Worm (Caenorhabditis elegans) whole organism, dauer: ENCODE data around the gene prmt-9.

Source experiments
- unc-62 ChIP-seq: sonication (generic microtip); optimal IDR thresholded peaks from 2 replicates; lab custom pipeline; 2017; ENCODE audit warnings: missing biosample characterization, missing genetic modification reagents, missing genetic modification characterization

The prmt-9 gene

DNA sequence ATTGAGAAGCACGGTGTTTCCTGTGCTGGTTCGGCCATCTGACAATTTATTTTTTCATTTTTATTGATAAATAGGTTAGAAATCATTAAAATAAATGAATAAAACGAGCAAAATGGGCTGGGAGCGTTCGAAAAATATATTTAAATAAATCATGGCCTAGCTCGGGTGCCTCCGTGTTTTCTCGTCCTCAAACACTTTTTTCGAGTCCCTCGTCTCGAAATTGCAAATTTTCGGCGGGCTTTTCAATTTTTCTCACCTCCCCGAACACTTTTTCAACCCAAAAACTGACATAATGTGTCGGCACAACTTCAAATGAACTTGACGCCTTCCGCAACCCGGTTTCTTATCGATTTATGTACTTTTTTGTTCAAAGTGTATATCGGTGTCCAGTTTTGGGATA, at the start of gene prmt-9:
Gene prmt-9 (minus strand): TSS at position 38 of the 400 bp plus-strand sequence.
- no peak for TF ChIP-seq unc-62 (GFP tag; lab: Kevin White, UChicago)

- no peak for TF ChIP-seq unc-62 (GFP tag; lab: Kevin White, UChicago)
Measured at ce11 chrIV:12728162-12728561, 44.0 kb upstream of the prmt-9 start.

ce11 chrIV:12725925-12726324, 41.7 kb upstream of the prmt-9 start:
- no peak for TF ChIP-seq unc-62 (GFP tag; lab: Kevin White, UChicago)

ce11 chrIV:12725228-12725627, 41.0 kb upstream of the prmt-9 start:
- TF ChIP-seq unc-62 (GFP tag; lab: Kevin White, UChicago) = no peak

DNA sequence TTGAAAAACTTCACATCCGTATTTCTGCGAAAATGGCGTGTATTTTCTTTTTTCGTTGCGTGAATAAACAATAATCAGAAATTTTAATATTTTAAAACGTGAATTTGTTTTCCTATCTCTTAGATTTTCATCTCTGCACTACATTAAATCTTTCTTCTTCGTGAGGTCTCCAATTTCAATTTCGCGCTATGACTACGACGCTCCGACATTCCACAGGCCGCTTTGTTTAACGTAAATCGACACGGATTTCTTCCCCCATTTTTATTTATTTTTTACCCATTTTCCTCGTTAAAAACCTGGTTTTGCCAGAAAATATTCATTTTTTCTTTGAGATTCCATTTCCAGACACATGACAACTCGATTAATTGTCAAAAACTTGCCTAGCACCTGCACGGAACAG, 40.5 kb upstream of the prmt-9 start, which contains the start of the genes T23F6.3 and rbd-1:
Gene T23F6.3 (minus strand): TSS at position 120 of the 400 bp plus-strand sequence.
Gene rbd-1 (plus strand): TSS at position 346 of the 400 bp plus-strand sequence.
- no peak for TF ChIP-seq unc-62 (GFP tag; lab: Kevin White, UChicago)

DNA sequence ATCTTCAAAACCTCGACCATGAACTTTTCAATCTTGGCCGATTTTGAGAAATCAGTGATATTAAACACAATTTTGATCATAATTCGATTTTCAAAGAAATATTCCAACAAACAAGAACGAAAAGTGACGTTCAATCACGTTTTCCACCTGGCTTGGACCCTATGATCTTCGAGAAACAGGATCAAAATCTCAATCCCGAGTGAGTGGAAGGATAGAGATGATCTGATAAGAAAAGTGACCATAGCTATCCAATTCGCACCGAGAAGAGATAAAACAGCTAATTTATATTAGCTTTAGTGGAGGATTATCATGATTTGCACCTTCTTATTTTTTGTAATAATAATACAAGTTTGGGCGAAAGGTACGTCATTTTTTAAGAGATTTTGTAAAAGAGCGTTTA, 36.9 kb upstream of the prmt-9 start, which contains the start of gene T23F6.2:
Gene T23F6.2 (plus strand): TSS at position 251 of the 400 bp plus-strand sequence.
- TF ChIP-seq unc-62 (GFP tag; lab: Kevin White, UChicago) = no peak

ce11 chrIV:12719664-12720063, 35.5 kb upstream of the prmt-9 start, which contains the start of gene idpp-7:
TSS of gene idpp-7 (plus strand) at chrIV:12719964.
- no peak for TF ChIP-seq unc-62 (GFP tag; lab: Kevin White, UChicago)

- TF ChIP-seq unc-62 (GFP tag; lab: Kevin White, UChicago) = no peak
Measured at ce11 chrIV:12717531-12717930, 33.4 kb upstream of the prmt-9 start, which contains the start of gene C27D8.1. TSS of gene C27D8.1 (plus strand) at chrIV:12717831.

DNA sequence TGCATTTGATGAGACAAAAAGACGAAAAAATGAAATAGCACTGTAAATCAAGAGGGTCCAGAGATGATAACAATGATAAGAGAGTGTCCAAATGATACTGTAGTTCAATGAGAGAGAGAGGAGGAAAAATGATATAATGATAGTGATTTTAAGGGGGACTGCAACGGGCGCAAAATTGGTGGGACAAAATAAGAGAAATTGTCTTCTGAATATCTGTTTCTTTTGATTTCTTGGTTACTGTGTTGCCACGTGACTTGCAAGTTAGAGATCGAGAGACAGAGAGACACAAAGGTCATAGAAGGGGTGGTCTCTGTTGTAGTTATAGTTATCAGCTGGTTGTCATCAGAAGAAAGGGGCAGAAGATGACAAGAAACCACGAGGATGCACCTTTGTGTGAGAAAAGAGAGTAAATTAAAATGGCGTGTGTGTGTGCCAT, 31.8 kb upstream of the prmt-9 start:
- TF ChIP-seq unc-62 (GFP tag; lab: Kevin White, UChicago) = no peak

- TF ChIP-seq unc-62 (GFP tag; lab: Kevin White, UChicago) = no peak
Measured at ce11 chrIV:12711644-12712043, 27.5 kb upstream of the prmt-9 start, which contains the start of gene C27D8.3. TSS of gene C27D8.3 (minus strand) at chrIV:12711744.

ce11 chrIV:12710996-12711395, 26.8 kb upstream of the prmt-9 start, which contains the start of gene C27D8.2:
TSS of gene C27D8.2 (plus strand) at chrIV:12711217.
- TF ChIP-seq unc-62 (GFP tag; lab: Kevin White, UChicago) = no peak

DNA sequence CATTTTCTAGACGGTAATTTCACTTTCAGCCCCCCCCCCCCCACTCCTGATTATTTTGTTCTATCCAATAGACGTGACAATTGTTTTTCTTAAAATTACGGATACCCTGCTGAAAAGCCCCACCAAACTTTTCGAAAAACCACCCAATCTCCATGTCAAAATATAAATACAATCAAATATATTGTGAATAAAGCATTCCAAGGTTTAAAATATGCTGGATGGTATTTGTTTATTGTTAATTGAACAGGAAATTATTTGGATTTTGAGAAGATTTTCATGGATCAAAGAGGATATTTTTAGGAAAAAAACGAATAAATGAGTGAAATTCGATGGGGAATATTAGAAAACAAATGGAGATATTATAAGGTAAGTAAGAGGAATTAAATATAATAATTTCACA, 19.6 kb upstream of the prmt-9 start, which contains the start of gene C27D8.4:
Gene C27D8.4 (plus strand): TSS at position 301 of the 400 bp plus-strand sequence.
- no peak for TF ChIP-seq unc-62 (GFP tag; lab: Kevin White, UChicago)

ce11 chrIV:12700944-12701343, 16.8 kb upstream of the prmt-9 start:
- no peak for TF ChIP-seq unc-62 (GFP tag; lab: Kevin White, UChicago)

DNA sequence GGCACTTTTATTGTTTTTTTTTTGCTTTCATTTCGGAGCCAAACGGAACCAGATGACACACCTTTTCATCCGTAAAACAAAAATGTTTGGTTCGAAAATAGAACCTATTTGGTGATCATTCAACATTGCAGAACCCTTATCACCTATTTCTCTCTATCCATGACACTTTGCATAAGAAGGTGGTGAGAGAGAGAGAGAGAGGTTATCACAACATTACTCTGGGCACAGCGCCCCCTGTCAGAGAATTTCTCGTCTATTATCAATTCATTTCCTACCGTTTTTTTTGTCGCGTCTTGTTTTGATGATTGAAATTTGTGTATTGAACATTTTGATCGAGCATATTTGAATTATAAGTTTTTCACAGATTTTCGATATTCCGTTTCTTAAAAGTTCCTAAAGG, 16.0 kb upstream of the prmt-9 start:
- no peak for TF ChIP-seq unc-62 (GFP tag; lab: Kevin White, UChicago)

- TF ChIP-seq unc-62 (GFP tag; lab: Kevin White, UChicago) = no peak
Measured at ce11 chrIV:12698880-12699279, 14.7 kb upstream of the prmt-9 start.

- no peak for TF ChIP-seq unc-62 (GFP tag; lab: Kevin White, UChicago)
Measured at ce11 chrIV:12689709-12690142, 5.5 kb upstream of the prmt-9 start.

DNA sequence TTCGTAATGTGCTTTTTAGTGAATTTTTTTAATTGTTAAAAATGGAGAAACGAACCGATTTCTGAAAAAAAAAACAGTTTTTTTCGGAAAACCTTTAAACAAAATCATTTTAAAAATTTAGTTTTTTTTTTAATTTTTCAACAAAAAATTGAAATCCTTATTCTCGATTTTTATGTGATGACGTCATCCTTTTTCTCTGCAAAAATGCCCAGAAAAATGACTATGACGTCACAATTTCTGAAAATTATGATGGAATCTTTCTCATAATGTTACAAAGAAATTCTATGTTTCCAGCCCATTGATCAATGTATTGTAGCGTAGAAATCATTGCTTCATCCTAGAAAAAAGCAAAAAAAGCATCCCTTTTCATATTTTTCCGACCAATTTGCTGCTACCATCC, 5.1 kb upstream of the prmt-9 start:
- no peak for TF ChIP-seq unc-62 (GFP tag; lab: Kevin White, UChicago)
